Worm (Caenorhabditis elegans) whole organism, L4 larva: ENCODE data around the gene tpan-1.

Experiments used
- D1046.2 ChIP-seq: fragments of 200-800 bp; sonication (Bioruptor generic); IDR thresholded peaks from 2 replicates; pipeline ENCODE4 v1.3.6; 2022; ENCODE audit warnings: missing genetic modification characterization, missing compliant biosample characterization
- F10B5.3 ChIP-seq: sonication (generic microtip); optimal IDR thresholded peaks from 2 replicates; lab custom pipeline; 2016; ENCODE audit warnings: mild to moderate bottlenecking, missing genetic modification characterization, missing compliant biosample characterization
- F26F4.8 ChIP-seq: fragments of 200-800 bp; sonication (Bioruptor generic); conservative IDR thresholded peaks from 2 replicates; pipeline ENCODE4 v1.3.6; 2022; ENCODE audit warnings: missing genetic modification characterization, missing compliant biosample characterization
- F44E2.7 ChIP-seq: fragments of 200-800 bp; sonication (Bioruptor generic); IDR thresholded peaks from 2 replicates; pipeline ENCODE4 v2.1.2; 2022; ENCODE audit warnings: missing genetic modification characterization, missing compliant biosample characterization
- T20F7.1 ChIP-seq: fragments of 200-800 bp; sonication (Bioruptor generic); optimal IDR thresholded peaks from 2 replicates; lab custom pipeline; 2018; ENCODE audit warnings: mild to moderate bottlenecking, missing genetic modification characterization, missing compliant biosample characterization
- ZK337.2 ChIP-seq: fragments of 200-800 bp; sonication (Bioruptor generic); IDR thresholded peaks from 2 replicates; pipeline ENCODE4 v1.3.6; 2022; ENCODE audit warnings: missing genetic modification reagents, missing genetic modification characterization, missing compliant biosample characterization
- aha-1 ChIP-seq: fragments of 150-350 bp; peaks from one replicate; lab custom pipeline; 2014; ENCODE audit warnings: missing biosample characterization, missing genetic modification characterization
- ceh-20 ChIP-seq: fragments of 200-800 bp; sonication (Bioruptor generic); IDR thresholded peaks from 2 replicates; pipeline ENCODE4 v1.3.6; 2022; ENCODE audit warnings: missing genetic modification reagents, missing genetic modification characterization, missing compliant biosample characterization
- ceh-28 ChIP-seq: fragments of 150-350 bp; optimal IDR thresholded peaks from 2 replicates; lab custom pipeline; 2014; ENCODE audit warnings: missing biosample characterization, missing genetic modification reagents, missing genetic modification characterization
- ceh-32 ChIP-seq: sonication (generic microtip); optimal IDR thresholded peaks from 2 replicates; lab custom pipeline; 2016; ENCODE audit warnings: mild to moderate bottlenecking, missing genetic modification characterization, missing compliant biosample characterization; ENCODE audit not compliant: poor library complexity
- ces-1 ChIP-seq: fragments of 150-350 bp; sonication (generic microtip); optimal IDR thresholded peaks from 4 replicates; lab custom pipeline; 2014; ENCODE audit warnings: missing biosample characterization, missing genetic modification reagents, missing genetic modification characterization
- daf-12 ChIP-seq: fragments of 150-350 bp; optimal IDR thresholded peaks from 2 replicates; lab custom pipeline; 2014; ENCODE audit warnings: missing biosample characterization, missing genetic modification reagents, missing genetic modification characterization
- daf-16 ChIP-seq, 3 experiments: sonication (generic microtip); optimal IDR thresholded peaks; 2 replicates each; lab custom pipeline; 2016 to 2017; ENCODE audit warnings: missing genetic modification characterization in 3 of 3, missing genetic modification reagents in 3 of 3, mild to moderate bottlenecking in 2 of 3, missing compliant biosample characterization in 2 of 3, missing biosample characterization in 1 of 3, moderate library complexity in 1 of 3
- daf-8 ChIP-seq: fragments of 200-800 bp; sonication (Bioruptor generic); IDR thresholded peaks from 2 replicates; pipeline ENCODE4 v1.3.6; 2022; ENCODE audit warnings: missing genetic modification characterization, missing compliant biosample characterization
- dmd-6 ChIP-seq: fragments of 200-800 bp; sonication (Bioruptor generic); IDR thresholded peaks from 2 replicates; pipeline ENCODE4 v1.3.6; 2022; ENCODE audit warnings: missing genetic modification reagents, missing genetic modification characterization, missing compliant biosample characterization
- dve-1 ChIP-seq: sonication (generic microtip); optimal IDR thresholded peaks from 2 replicates; lab custom pipeline; 2017; ENCODE audit warnings: antibody characterized with exemption, mild to moderate bottlenecking, missing genetic modification characterization, missing compliant biosample characterization; ENCODE audit not compliant: insufficient read depth
- egl-43 ChIP-seq: fragments of 200-800 bp; sonication (Bioruptor generic); IDR thresholded peaks from 2 replicates; pipeline ENCODE4 v1.3.6; 2022; ENCODE audit warnings: missing genetic modification reagents, missing genetic modification characterization, missing compliant biosample characterization
- gei-8 ChIP-seq: fragments of 200-800 bp; sonication (Bioruptor generic); optimal IDR thresholded peaks from 2 replicates; lab custom pipeline; 2018; ENCODE audit warnings: mild to moderate bottlenecking, missing genetic modification characterization, missing compliant biosample characterization
- hlh-30 ChIP-seq: sonication (generic microtip); optimal IDR thresholded peaks from 2 replicates; lab custom pipeline; 2017; ENCODE audit warnings: antibody characterized with exemption, mild to moderate bottlenecking, missing genetic modification characterization, missing compliant biosample characterization; ENCODE audit not compliant: insufficient read depth
- jun-1 ChIP-seq: fragments of 150-350 bp; optimal IDR thresholded peaks from 2 replicates; lab custom pipeline; 2014; ENCODE audit warnings: missing biosample characterization, missing genetic modification reagents, missing genetic modification characterization
- lin-13 ChIP-seq: fragments of 150-350 bp; optimal IDR thresholded peaks from 2 replicates; lab custom pipeline; 2014; ENCODE audit warnings: missing biosample characterization, missing genetic modification reagents, missing genetic modification characterization
- lin-29 ChIP-seq: fragments of 200-800 bp; sonication (Bioruptor generic); IDR thresholded peaks from 2 replicates; pipeline ENCODE4 v1.3.6; 2022; ENCODE audit warnings: missing genetic modification reagents, missing genetic modification characterization, missing compliant biosample characterization
- madf-5 ChIP-seq, 2 experiments: fragments of 200-800 bp; sonication (Bioruptor generic); IDR thresholded peaks; 2 replicates each; pipeline ENCODE4 v1.3.6; 2022; ENCODE audit warnings: missing compliant biosample characterization in 2 of 2, missing genetic modification characterization in 2 of 2
- mdt-29 ChIP-seq: fragments of 200-800 bp; sonication (Bioruptor generic); IDR thresholded peaks from 2 replicates; pipeline ENCODE4 v1.3.6; 2022; ENCODE audit warnings: missing genetic modification reagents, missing genetic modification characterization, missing compliant biosample characterization
- mes-2 ChIP-seq: sonication (generic microtip); optimal IDR thresholded peaks from 2 replicates; lab custom pipeline; 2016; ENCODE audit warnings: missing genotype, mild to moderate bottlenecking, missing genetic modification characterization, missing compliant biosample characterization; ENCODE audit not compliant: poor library complexity, severe bottlenecking
- nhr-102 ChIP-seq: sonication (generic microtip); optimal IDR thresholded peaks from 2 replicates; lab custom pipeline; 2016; ENCODE audit warnings: mild to moderate bottlenecking, missing genetic modification characterization, moderate library complexity, missing compliant biosample characterization
- nhr-11 ChIP-seq: fragments of 150-350 bp; optimal IDR thresholded peaks from 2 replicates; lab custom pipeline; 2014; ENCODE audit warnings: missing biosample characterization, missing genetic modification characterization
- nhr-237 ChIP-seq: sonication (generic microtip); optimal IDR thresholded peaks from 2 replicates; lab custom pipeline; 2017; ENCODE audit warnings: missing biosample characterization, missing genetic modification characterization
- nhr-28 ChIP-seq: fragments of 150-350 bp; optimal IDR thresholded peaks from 2 replicates; lab custom pipeline; 2014; ENCODE audit warnings: missing biosample characterization, missing genetic modification characterization
- pha-4 ChIP-seq, 2 experiments: fragments of 150-350 bp in 1 of 2; fragments of 200-800 bp in 1 of 2; sonication (Bioruptor generic) in 1 of 2; IDR thresholded peaks in 1 of 2; optimal IDR thresholded peaks in 1 of 2; 2 replicates each; pipeline versions ENCODE4 v1.3.6 to Lab custom; 2014 to 2022; ENCODE audit warnings: missing genetic modification characterization in 2 of 2, missing genetic modification reagents in 2 of 2, missing biosample characterization in 1 of 2, missing compliant biosample characterization in 1 of 2
- php-3 ChIP-seq: fragments of 200-800 bp; sonication (Bioruptor generic); IDR thresholded peaks from 2 replicates; pipeline ENCODE4 v1.3.6; 2022; ENCODE audit warnings: missing genetic modification reagents, missing genetic modification characterization, missing compliant biosample characterization
- pqm-1 ChIP-seq: sonication (generic microtip); optimal IDR thresholded peaks from 2 replicates; lab custom pipeline; 2017; ENCODE audit warnings: missing biosample characterization, missing genetic modification characterization
- sdz-12 ChIP-seq: fragments of 200-800 bp; sonication (Bioruptor generic); optimal IDR thresholded peaks from 2 replicates; lab custom pipeline; 2018; ENCODE audit warnings: mild to moderate bottlenecking, missing genetic modification characterization, missing compliant biosample characterization
- set-16 ChIP-seq: fragments of 200-800 bp; sonication (Bioruptor generic); IDR thresholded peaks from 2 replicates; pipeline ENCODE4 v1.3.6; 2022; ENCODE audit warnings: missing genetic modification reagents, missing genetic modification characterization, missing compliant biosample characterization
- skn-1 ChIP-seq: fragments of 150-350 bp; optimal IDR thresholded peaks from 2 replicates; lab custom pipeline; 2014; ENCODE audit warnings: missing biosample characterization, missing genetic modification characterization
- snpc-1.2 ChIP-seq: fragments of 200-800 bp; sonication (Bioruptor generic); IDR thresholded peaks from 2 replicates; pipeline ENCODE4 v1.3.6; 2022; ENCODE audit warnings: missing genetic modification reagents, missing genetic modification characterization, missing compliant biosample characterization
- snpc-4 ChIP-seq: fragments of 150-350 bp; optimal IDR thresholded peaks from 2 replicates; lab custom pipeline; 2014; ENCODE audit warnings: missing biosample characterization, missing genetic modification characterization
- spr-1 ChIP-seq: sonication (generic microtip); optimal IDR thresholded peaks from 2 replicates; lab custom pipeline; 2016; ENCODE audit warnings: mild to moderate bottlenecking, missing genetic modification characterization, missing compliant biosample characterization
- spr-3 ChIP-seq: fragments of 200-800 bp; sonication (Bioruptor generic); optimal IDR thresholded peaks from 2 replicates; lab custom pipeline; 2018; ENCODE audit warnings: mild to moderate bottlenecking, missing genetic modification characterization, missing compliant biosample characterization
- unc-62 ChIP-seq, 3 experiments: fragments of 150-350 bp in 1 of 3; sonication (generic microtip); optimal IDR thresholded peaks in 2 of 3; peaks in 1 of 3; 1 replicate in 1 of 3; 2 replicates in 2 of 3; lab custom pipeline; 2014 to 2017; ENCODE audit warnings: missing biosample characterization in 3 of 3, missing genetic modification characterization in 3 of 3, missing genetic modification reagents in 3 of 3, missing genotype in 1 of 3

tpan-1 gene

DNA sequence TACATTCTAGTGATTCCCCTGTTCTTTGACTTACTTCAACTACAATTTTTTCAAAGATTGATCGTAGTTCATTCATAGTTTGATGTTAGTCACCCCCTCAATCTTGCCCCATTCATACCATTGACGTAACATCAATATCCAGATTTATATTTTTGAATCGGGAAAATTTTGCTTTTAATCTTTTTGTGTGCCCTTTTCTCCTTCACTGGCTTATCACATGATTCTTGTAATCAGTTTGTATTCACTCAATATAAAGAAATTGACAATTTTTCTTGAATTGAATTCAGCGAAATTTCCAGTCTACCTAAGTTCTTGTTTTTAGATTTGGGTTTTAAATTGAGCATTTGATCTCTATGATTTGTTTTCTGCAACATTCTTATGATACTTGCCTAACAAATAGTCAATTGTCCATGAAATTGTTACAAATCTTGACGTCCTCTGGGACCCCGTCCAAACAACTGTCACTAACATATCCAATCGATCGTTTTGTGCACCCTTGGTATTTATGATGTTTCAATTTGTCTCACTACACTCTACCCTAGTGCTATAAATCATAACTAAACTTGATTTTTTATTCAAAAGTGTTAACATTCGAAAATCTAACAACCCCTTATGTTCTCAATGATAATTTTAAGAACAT lies 9.5 kb upstream of the tpan-1 start:
- TF ChIP-seq nhr-28, result peak; percentile 31
- no peak for TF ChIP-seq spr-3 (GFP tag; lab: Kevin White, UChicago)
- no peak for TF ChIP-seq dve-1 (tag; lab: Kevin White, UChicago)
- no peak for TF ChIP-seq snpc-4 (tag; lab: Kevin White, UChicago)
- TF ChIP-seq ceh-20, result 0 out of 2 replicates have a peak, but pooled peaks have one; percentile 41
- TF ChIP-seq ceh-28, result no peak
- no peak for TF ChIP-seq lin-29 (GFP tag; lab: Robert Waterston, UW)
- TF ChIP-seq aha-1 (tag; lab: Kevin White, UChicago), result peak; percentile 47
- TF ChIP-seq daf-16 (GFP tag; optimal IDR thresholded peaks at IDR 0.05; lab: Kevin White, UChicago), result no peak
- peak; percentile 14 for TF ChIP-seq daf-16 (tag; optimal IDR thresholded peaks at IDR 0.05; lab: Kevin White, UChicago)
- peak in 1 of 2 experiments; percentile 1 for TF ChIP-seq unc-62 (GFP tag; optimal IDR thresholded peaks at IDR 0.05 in 1 of 2; lab: Kevin White, UChicago)
- no peak for TF ChIP-seq unc-62 (tag; optimal IDR thresholded peaks at IDR 0.05; lab: Kevin White, UChicago)
- TF ChIP-seq F10B5.3 (tag; lab: Kevin White, UChicago), result no peak
- peak; percentile 1 for TF ChIP-seq hlh-30 (tag; lab: Kevin White, UChicago)
- TF ChIP-seq, all 104 proteins: peak for 6

DNA sequence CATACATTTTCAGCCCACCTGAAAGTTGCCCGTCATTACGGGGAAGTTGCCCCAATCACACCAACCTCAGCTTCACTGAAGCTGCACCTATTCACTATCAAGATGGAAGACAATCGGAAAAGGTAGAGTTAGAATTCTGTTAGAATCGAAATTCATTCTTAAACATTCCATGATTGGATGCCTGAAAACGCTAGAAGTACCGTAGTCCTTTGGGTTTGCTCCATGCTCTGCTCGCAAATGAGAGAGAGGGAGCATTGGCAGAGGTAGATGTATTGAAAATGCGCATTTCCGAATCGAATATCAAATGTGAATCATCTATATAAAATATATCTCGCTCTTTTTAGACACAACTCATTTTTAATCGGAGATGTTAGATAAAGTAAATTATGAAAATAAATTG lies 8.9 kb upstream of the tpan-1 start, which contains the start of gene hif-1:
hif-1 (plus strand) TSS at position 8 of the 400 bp plus-strand sequence.
- no peak for TF ChIP-seq ceh-28
- TF ChIP-seq dve-1 (tag; lab: Kevin White, UChicago), result no peak
- TF ChIP-seq ces-1, result no peak
- TF ChIP-seq daf-12 (tag; lab: Kevin White, UChicago), result no peak
- TF ChIP-seq ZK337.2, result no peak
- TF ChIP-seq set-16 (GFP tag; lab: Robert Waterston, UW), result no peak
- TF ChIP-seq daf-8 (GFP tag; lab: Robert Waterston, UW), result no peak
- TF ChIP-seq ceh-32, result no peak
- TF ChIP-seq egl-43 (GFP tag; lab: Robert Waterston, UW), result 0 out of 2 replicates have a peak, but pooled peaks have one; percentile 18
- no peak for TF ChIP-seq nhr-237 (tag; lab: Kevin White, UChicago)
- TF ChIP-seq F26F4.8 (GFP tag; lab: Robert Waterston, UW), result no peak
- peak in 1 of 2 experiments; percentile 58 for TF ChIP-seq unc-62 (GFP tag; optimal IDR thresholded peaks at IDR 0.05 in 1 of 2; lab: Kevin White, UChicago)
- TF ChIP-seq unc-62 (tag; optimal IDR thresholded peaks at IDR 0.05; lab: Kevin White, UChicago), result no peak
- TF ChIP-seq spr-1, result no peak

DNA sequence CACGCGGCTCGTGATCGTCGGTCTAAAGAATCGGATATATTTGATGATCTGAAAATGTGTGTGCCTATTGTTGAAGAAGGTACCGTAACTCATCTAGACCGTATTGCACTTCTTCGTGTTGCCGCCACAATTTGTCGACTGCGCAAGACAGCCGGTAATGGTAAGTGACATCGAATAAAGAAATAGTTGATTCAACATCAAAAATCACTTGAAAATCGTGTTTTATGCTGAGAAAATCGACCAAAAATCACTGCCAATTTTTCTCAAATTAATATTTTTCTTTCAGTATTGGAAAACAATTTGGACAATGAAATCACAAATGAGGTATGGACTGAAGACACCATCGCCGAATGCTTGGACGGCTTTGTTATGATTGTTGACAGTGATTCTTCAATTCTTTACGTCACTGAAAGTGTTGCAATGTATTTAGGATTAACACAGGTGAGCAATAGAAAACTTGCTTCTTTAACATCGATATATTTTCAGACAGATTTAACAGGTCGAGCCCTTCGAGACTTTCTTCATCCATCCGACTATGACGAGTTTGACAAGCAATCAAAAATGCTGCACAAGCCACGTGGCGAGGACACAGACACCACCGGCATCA lies 7.9 kb upstream of the tpan-1 start:
- TF ChIP-seq mes-2 (tag; lab: Kevin White, UChicago) (peak; percentile 32), pqm-1 (tag; lab: Kevin White, UChicago) (no peak), T20F7.1 (GFP tag; lab: Kevin White, UChicago) (no peak), unc-62 (GFP tag; optimal IDR thresholded peaks at IDR 0.05 in 1 of 2; lab: Kevin White, UChicago) (peak in 1 of 2 experiments; percentile 51), unc-62 (tag; optimal IDR thresholded peaks at IDR 0.05; lab: Kevin White, UChicago) (no peak), dve-1 (tag; lab: Kevin White, UChicago) (peak; percentile 27), sdz-12 (GFP tag; lab: Kevin White, UChicago) (no peak), aha-1 (tag; lab: Kevin White, UChicago) (peak; percentile 97), dmd-6 (no peak), mdt-29 (GFP tag; lab: Robert Waterston, UW) (no peak), ZK337.2 (no peak)

DNA sequence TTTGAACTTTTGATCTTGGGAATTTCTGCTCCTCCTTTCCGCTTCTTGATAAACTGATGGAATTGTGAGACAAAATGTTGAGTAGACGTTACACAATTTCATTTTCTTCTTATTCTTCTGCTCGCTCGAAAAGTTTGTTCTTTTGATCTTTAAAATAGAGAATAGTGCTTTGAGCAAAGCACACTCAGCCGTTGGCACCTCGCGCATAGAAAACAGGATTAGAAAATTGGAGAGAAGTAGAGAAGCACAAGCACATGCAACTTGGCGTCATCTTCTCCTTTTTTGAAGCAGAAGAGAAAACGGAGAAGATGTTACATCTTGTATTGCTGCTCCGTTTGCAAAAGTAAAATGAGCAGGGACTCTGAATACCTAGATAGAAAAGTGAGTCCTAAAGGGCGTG lies 7.1 kb upstream of the tpan-1 start:
- TF ChIP-seq pha-4 (GFP tag; IDR thresholded peaks at IDR 0.05; lab: Robert Waterston, UW) (no peak), pha-4 (tag; optimal IDR thresholded peaks at IDR 0.05; lab: Kevin White, UChicago) (no peak), php-3 (GFP tag; lab: Robert Waterston, UW) (no peak), snpc-1.2 (GFP tag; lab: Robert Waterston, UW) (no peak), skn-1 (tag; lab: Kevin White, UChicago) (no peak), sdz-12 (GFP tag; lab: Kevin White, UChicago) (no peak), gei-8 (GFP tag; lab: Kevin White, UChicago) (no peak), nhr-102 (tag; lab: Kevin White, UChicago) (no peak), nhr-11 (tag; lab: Kevin White, UChicago) (peak; percentile 43), D1046.2 (GFP tag; lab: Robert Waterston, UW) (no peak), F26F4.8 (GFP tag; lab: Robert Waterston, UW) (no peak), lin-13 (GFP tag; lab: Kevin White, UChicago) (no peak), jun-1 (no peak), egl-43 (GFP tag; lab: Robert Waterston, UW) (no peak), dve-1 (tag; lab: Kevin White, UChicago) (no peak), nhr-237 (tag; lab: Kevin White, UChicago) (no peak), snpc-4 (tag; lab: Kevin White, UChicago) (no peak), ZK337.2 (no peak), spr-1 (no peak), F44E2.7 (no peak), madf-5 (GFP tag; IDR thresholded peaks at IDR 0.05; lab: Robert Waterston, UW) (no peak)
